Worm (Caenorhabditis elegans) whole organism, young adult: ENCODE data around the gene spig-10.

Source experiments
- B0336.3 ChIP-seq: fragments of 200-800 bp; sonication (Bioruptor generic); IDR thresholded peaks from 2 replicates; pipeline ENCODE4 v1.3.6; 2022; ENCODE audit warnings: missing genetic modification characterization, missing compliant biosample characterization
- C06A6.2 ChIP-seq: fragments of 200-800 bp; sonication (Bioruptor generic); conservative IDR thresholded peaks from 2 replicates; pipeline ENCODE4 v1.3.6; 2022; ENCODE audit warnings: missing genetic modification characterization, missing compliant biosample characterization
- F10E7.11 ChIP-seq: sonication (generic microtip); optimal IDR thresholded peaks from 2 replicates; lab custom pipeline; 2017; ENCODE audit warnings: mild to moderate bottlenecking, missing genetic modification characterization, moderate library complexity, missing compliant biosample characterization
- F23B12.7 ChIP-seq: sonication (generic microtip); optimal IDR thresholded peaks from 2 replicates; lab custom pipeline; 2017; ENCODE audit warnings: missing genetic modification characterization, mild to moderate bottlenecking, missing compliant biosample characterization, antibody characterized with exemption, moderate library complexity; ENCODE audit not compliant: insufficient read depth
- T26A5.8 ChIP-seq: sonication (generic microtip); optimal IDR thresholded peaks from 2 replicates; lab custom pipeline; 2016; ENCODE audit warnings: missing genetic modification characterization, missing compliant biosample characterization
- Y53F4B.3 ChIP-seq: fragments of 200-800 bp; sonication (Bioruptor generic); IDR thresholded peaks from 2 replicates; pipeline ENCODE4 v1.3.6; 2022; ENCODE audit warnings: missing genetic modification reagents, missing genetic modification characterization, missing compliant biosample characterization
- Y53G8AR.9 ChIP-seq: fragments of 200-800 bp; sonication (Bioruptor generic); conservative IDR thresholded peaks from 2 replicates; pipeline ENCODE4 v1.3.6; 2022; ENCODE audit warnings: missing genetic modification reagents, missing genetic modification characterization, missing compliant biosample characterization
- Y56A3A.18 ChIP-seq: fragments of 200-800 bp; sonication (Bioruptor generic); IDR thresholded peaks from 2 replicates; pipeline ENCODE4 v1.3.6; 2022; ENCODE audit warnings: missing genetic modification reagents, missing genetic modification characterization, missing compliant biosample characterization
- Y79H2A.3 ChIP-seq: fragments of 200-800 bp; sonication (Bioruptor generic); conservative IDR thresholded peaks from 2 replicates; pipeline ENCODE4 v1.3.6; 2022; ENCODE audit warnings: missing genetic modification reagents, missing genetic modification characterization, missing compliant biosample characterization
- atf-7 ChIP-seq: sonication (generic microtip); optimal IDR thresholded peaks from 2 replicates; lab custom pipeline; 2017; ENCODE audit warnings: mild to moderate bottlenecking, missing genetic modification characterization, missing compliant biosample characterization
- athp-1 ChIP-seq: sonication (generic microtip); optimal IDR thresholded peaks from 2 replicates; lab custom pipeline; 2017; ENCODE audit warnings: mild to moderate bottlenecking, missing genetic modification characterization, missing compliant biosample characterization
- attf-3 ChIP-seq: fragments of 200-800 bp; sonication (Bioruptor generic); conservative IDR thresholded peaks from 2 replicates; pipeline ENCODE4 v1.3.6; 2022; ENCODE audit warnings: missing genetic modification reagents, missing genetic modification characterization, missing compliant biosample characterization
- attf-5 ChIP-seq: fragments of 200-800 bp; sonication (Bioruptor generic); optimal IDR thresholded peaks from 2 replicates; lab custom pipeline; 2018; ENCODE audit warnings: mild to moderate bottlenecking, missing genetic modification characterization, missing compliant biosample characterization
- attf-6 ChIP-seq: fragments of 200-800 bp; sonication (Bioruptor generic); IDR thresholded peaks from 2 replicates; pipeline ENCODE4 v1.3.6; 2022; ENCODE audit warnings: missing genetic modification reagents, missing genetic modification characterization, missing compliant biosample characterization
- ccch-3 ChIP-seq: fragments of 200-800 bp; sonication (Bioruptor generic); optimal IDR thresholded peaks from 2 replicates; lab custom pipeline; 2018; ENCODE audit warnings: mild to moderate bottlenecking, missing genetic modification characterization, missing compliant biosample characterization
- cebp-1 ChIP-seq, 2 experiments: fragments of 200-800 bp in 1 of 2; sonication (Bioruptor generic) in 1 of 2; sonication (generic microtip) in 1 of 2; IDR thresholded peaks in 1 of 2; optimal IDR thresholded peaks in 1 of 2; 2 replicates each; pipeline versions ENCODE4 v1.3.6 to Lab custom; 2017 to 2022; ENCODE audit warnings: missing compliant biosample characterization in 2 of 2, missing genetic modification characterization in 2 of 2, mild to moderate bottlenecking in 1 of 2, missing genetic modification reagents in 1 of 2, moderate library complexity in 1 of 2
- ceh-100 ChIP-seq: fragments of 200-800 bp; sonication (Bioruptor generic); IDR thresholded peaks from 2 replicates; pipeline ENCODE4 v1.3.6; 2022; ENCODE audit warnings: missing genetic modification reagents, missing genetic modification characterization, missing compliant biosample characterization
- ceh-27 ChIP-seq: fragments of 200-800 bp; sonication (Bioruptor generic); optimal IDR thresholded peaks from 2 replicates; lab custom pipeline; 2018; ENCODE audit warnings: mild to moderate bottlenecking, missing genetic modification characterization, moderate library complexity, missing compliant biosample characterization
- ceh-79 ChIP-seq: sonication (generic microtip); optimal IDR thresholded peaks from 2 replicates; lab custom pipeline; 2017; ENCODE audit warnings: mild to moderate bottlenecking, missing genetic modification characterization, missing compliant biosample characterization
- ceh-91 ChIP-seq: fragments of 200-800 bp; sonication (Bioruptor generic); IDR thresholded peaks from 2 replicates; pipeline ENCODE4 v1.3.6; 2022; ENCODE audit warnings: missing genetic modification reagents, missing genetic modification characterization, missing compliant biosample characterization
- die-1 ChIP-seq: sonication (generic microtip); optimal IDR thresholded peaks from 2 replicates; lab custom pipeline; 2016; ENCODE audit warnings: missing genotype, mild to moderate bottlenecking, missing genetic modification characterization, missing compliant biosample characterization
- egl-18 ChIP-seq: fragments of 200-800 bp; sonication (Bioruptor generic); IDR thresholded peaks from 2 replicates; pipeline ENCODE4 v1.3.6; 2022; ENCODE audit warnings: missing genetic modification reagents, missing genetic modification characterization, missing compliant biosample characterization
- gei-17 ChIP-seq: fragments of 200-800 bp; sonication (Bioruptor generic); optimal IDR thresholded peaks from 2 replicates; lab custom pipeline; 2018; ENCODE audit warnings: mild to moderate bottlenecking, missing genetic modification characterization, missing compliant biosample characterization
- hmg-1.2 ChIP-seq: fragments of 200-800 bp; sonication (Bioruptor generic); IDR thresholded peaks from 2 replicates; pipeline ENCODE4 v1.3.6; 2022; ENCODE audit warnings: missing genetic modification reagents, missing genetic modification characterization, missing compliant biosample characterization
- hrde-1 ChIP-seq: sonication (generic microtip); optimal IDR thresholded peaks from 2 replicates; lab custom pipeline; 2016; ENCODE audit warnings: missing genetic modification characterization, mild to moderate bottlenecking, missing compliant biosample characterization, moderate library complexity, missing genotype, missing genetic modification reagents, borderline replicate concordance
- lag-1 ChIP-seq: fragments of 200-800 bp; sonication (Bioruptor generic); IDR thresholded peaks from 2 replicates; pipeline ENCODE4 v1.3.6; 2022; ENCODE audit warnings: missing genetic modification reagents, missing genetic modification characterization, missing compliant biosample characterization
- lin-40 ChIP-seq: sonication (generic microtip); optimal IDR thresholded peaks from 2 replicates; lab custom pipeline; 2016; ENCODE audit warnings: missing genetic modification characterization, mild to moderate bottlenecking, missing compliant biosample characterization, missing genotype, missing genetic modification reagents
- madf-10 ChIP-seq: sonication (generic microtip); optimal IDR thresholded peaks from 2 replicates; lab custom pipeline; 2016; ENCODE audit warnings: mild to moderate bottlenecking, missing genetic modification characterization, missing compliant biosample characterization
- mcd-1 ChIP-seq: fragments of 200-800 bp; sonication (Bioruptor generic); IDR thresholded peaks from 2 replicates; pipeline ENCODE4 v1.3.6; 2022; ENCODE audit warnings: missing genetic modification reagents, missing genetic modification characterization, missing compliant biosample characterization
- mel-28 ChIP-seq: sonication (generic microtip); optimal IDR thresholded peaks from 2 replicates; lab custom pipeline; 2016; ENCODE audit warnings: borderline replicate concordance, mild to moderate bottlenecking, missing genetic modification characterization, missing compliant biosample characterization
- mxl-1 ChIP-seq: sonication (generic microtip); optimal IDR thresholded peaks from 2 replicates; lab custom pipeline; 2016; ENCODE audit warnings: missing genetic modification characterization, missing compliant biosample characterization
- nfyb-1 ChIP-seq: fragments of 200-800 bp; sonication (Bioruptor generic); IDR thresholded peaks from 2 replicates; pipeline ENCODE4 v1.3.6; 2022; ENCODE audit warnings: missing genetic modification reagents, missing genetic modification characterization, missing compliant biosample characterization
- nhr-179 ChIP-seq: sonication (generic microtip); optimal IDR thresholded peaks from 2 replicates; lab custom pipeline; 2016; ENCODE audit warnings: mild to moderate bottlenecking, missing genetic modification characterization, missing compliant biosample characterization
- nhr-27 ChIP-seq: fragments of 200-800 bp; sonication (Bioruptor generic); optimal IDR thresholded peaks from 2 replicates; lab custom pipeline; 2018; ENCODE audit warnings: mild to moderate bottlenecking, missing genetic modification characterization, moderate library complexity, missing compliant biosample characterization
- nhr-80 ChIP-seq: sonication (generic microtip); optimal IDR thresholded peaks from 2 replicates; lab custom pipeline; 2016; ENCODE audit warnings: missing genetic modification characterization, missing compliant biosample characterization
- pbrm-1 ChIP-seq: fragments of 200-800 bp; sonication (Bioruptor generic); IDR thresholded peaks from 2 replicates; pipeline ENCODE4 v1.3.6; 2022; ENCODE audit warnings: missing genetic modification reagents, missing genetic modification characterization, missing compliant biosample characterization
- rpc-1 ChIP-seq, 2 experiments: fragments of 150-350 bp in 1 of 2; sonication (generic microtip) in 1 of 2; optimal IDR thresholded peaks; 2 replicates each; lab custom pipeline; 2014 to 2018; ENCODE audit warnings: missing biosample characterization in 1 of 2, missing genetic modification characterization in 1 of 2, missing genetic modification reagents in 1 of 2, missing genotype in 1 of 2
- somi-1 ChIP-seq: fragments of 200-800 bp; sonication (Bioruptor generic); optimal IDR thresholded peaks from 2 replicates; lab custom pipeline; 2018; ENCODE audit warnings: mild to moderate bottlenecking, missing genetic modification characterization, missing compliant biosample characterization
- unc-130 ChIP-seq: sonication (generic microtip); optimal IDR thresholded peaks from 2 replicates; lab custom pipeline; 2016; ENCODE audit warnings: missing genetic modification reagents, missing genetic modification characterization, missing compliant biosample characterization
- unc-62 ChIP-seq: fragments of 150-350 bp; optimal IDR thresholded peaks from 2 replicates; lab custom pipeline; 2014; ENCODE audit warnings: missing biosample characterization, missing genetic modification reagents, missing genetic modification characterization
- xnd-1 ChIP-seq: sonication (generic microtip); optimal IDR thresholded peaks from 2 replicates; lab custom pipeline; 2016; ENCODE audit warnings: missing genotype, missing genetic modification reagents, missing genetic modification characterization, missing compliant biosample characterization
- zfh-2 ChIP-seq: fragments of 200-800 bp; sonication (Bioruptor generic); conservative IDR thresholded peaks from 2 replicates; pipeline ENCODE4 v1.3.6; 2022; ENCODE audit warnings: missing genetic modification reagents, missing genetic modification characterization, missing compliant biosample characterization
- ztf-26 ChIP-seq: sonication (generic microtip); optimal IDR thresholded peaks from 2 replicates; lab custom pipeline; 2017; ENCODE audit warnings: missing genetic modification characterization, missing compliant biosample characterization
- ztf-28 ChIP-seq: fragments of 200-800 bp; sonication (Bioruptor generic); IDR thresholded peaks from 2 replicates; pipeline ENCODE4 v1.3.6; 2022; ENCODE audit warnings: missing genetic modification reagents, missing genetic modification characterization, missing compliant biosample characterization
- ztf-6 ChIP-seq: fragments of 200-800 bp; sonication (Bioruptor generic); IDR thresholded peaks from 2 replicates; pipeline ENCODE4 v1.3.6; 2022; ENCODE audit warnings: missing genetic modification reagents, missing genetic modification characterization, missing compliant biosample characterization

The spig-10 gene

ce11 chrV:6989626-6990138 lies 16.4 kb upstream of the spig-10 start, which contains the start of gene nhr-140:
nhr-140 (minus strand) TSS chrV:6989676.
- TF ChIP-seq ztf-6 (GFP tag; lab: Robert Waterston, UW) (no peak), T26A5.8 (tag; lab: Kevin White, UChicago) (no peak), attf-3 (no peak), attf-5 (GFP tag; lab: Kevin White, UChicago) (no peak), attf-6 (GFP tag; lab: Robert Waterston, UW) (no peak), C06A6.2 (no peak), unc-62 (GFP tag; lab: Kevin White, UChicago) (no peak), zfh-2 (GFP tag; lab: Robert Waterston, UW) (no peak), rpc-1 (optimal IDR thresholded peaks at IDR 0.05; lab: Kevin White, UChicago) (no peak), rpc-1 (tag; optimal IDR thresholded peaks at IDR 0.05; lab: Kevin White, UChicago) (no peak), egl-18 (GFP tag; lab: Robert Waterston, UW) (no peak)

DNA sequence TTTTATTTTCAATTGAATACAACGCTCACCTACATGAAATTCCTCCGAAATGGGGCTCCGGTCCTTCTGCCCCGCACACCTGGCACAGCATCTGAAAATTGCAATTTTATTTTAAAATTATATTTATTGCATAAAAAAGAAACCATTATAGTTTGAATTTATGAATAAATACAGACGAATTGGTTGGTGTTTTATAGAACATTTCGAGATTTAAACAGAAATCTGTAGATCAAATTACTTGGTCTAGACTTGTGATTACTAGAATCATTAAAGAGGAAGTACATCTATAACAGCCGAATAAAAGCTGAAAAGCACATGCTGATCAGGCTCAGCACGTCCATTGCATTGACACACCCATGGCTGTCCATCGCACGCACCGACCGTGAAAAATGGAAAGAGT lies 14.3 kb upstream of the spig-10 start, which contains the start of gene nhr-162:
TSS of gene nhr-162 (minus strand) at position 101 of the 400 bp plus-strand sequence.
- no peak for TF ChIP-seq gei-17
- TF ChIP-seq cebp-1 (GFP tag; IDR thresholded peaks at IDR 0.05; lab: Robert Waterston, UW), result no peak
- TF ChIP-seq cebp-1 (tag; optimal IDR thresholded peaks at IDR 0.05; lab: Kevin White, UChicago), result no peak
- no peak for TF ChIP-seq ceh-79 (tag; lab: Kevin White, UChicago)
- no peak for TF ChIP-seq ceh-27 (GFP tag; lab: Kevin White, UChicago)

DNA sequence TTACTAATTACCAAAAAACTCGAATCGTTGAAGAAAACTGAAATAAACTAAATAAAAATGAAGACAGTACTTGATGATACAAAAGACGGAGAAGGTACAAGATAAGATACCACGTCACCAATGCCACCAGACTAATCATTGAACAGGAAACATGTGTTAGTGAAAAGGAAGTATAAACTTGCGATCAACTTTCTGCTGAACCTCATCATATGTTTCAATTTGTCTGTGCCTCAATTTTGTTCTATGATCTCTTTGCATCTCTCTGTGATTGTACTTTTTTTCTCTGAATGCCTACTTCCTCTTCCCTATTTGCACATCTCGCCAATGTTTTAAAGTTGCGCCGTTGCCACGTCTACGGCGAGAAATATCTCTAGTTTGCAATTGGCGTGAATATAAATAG lies 12.1 kb upstream of the spig-10 start:
- TF ChIP-seq hrde-1 (tag; lab: Kevin White, UChicago) (no peak), pbrm-1 (GFP tag; lab: Robert Waterston, UW) (no peak), mxl-1 (tag; lab: Kevin White, UChicago) (no peak), mcd-1 (GFP tag; lab: Robert Waterston, UW) (no peak), atf-7 (peak; percentile 58), ztf-26 (tag; lab: Kevin White, UChicago) (peak; percentile 52), unc-130 (GFP tag; lab: Kevin White, UChicago) (no peak), Y56A3A.18 (GFP tag; lab: Robert Waterston, UW) (no peak), cebp-1 (GFP tag; IDR thresholded peaks at IDR 0.05; lab: Robert Waterston, UW) (no peak), cebp-1 (tag; optimal IDR thresholded peaks at IDR 0.05; lab: Kevin White, UChicago) (peak; percentile 41), lag-1 (GFP tag; lab: Robert Waterston, UW) (no peak), ceh-91 (GFP tag; lab: Robert Waterston, UW) (no peak), ceh-100 (no peak), somi-1 (GFP tag; lab: Kevin White, UChicago) (peak; percentile 69), Y53F4B.3 (GFP tag; lab: Robert Waterston, UW) (no peak), madf-10 (tag; lab: Kevin White, UChicago) (no peak), athp-1 (no peak), F10E7.11 (no peak), xnd-1 (tag; lab: Kevin White, UChicago) (no peak), Y53G8AR.9 (GFP tag; lab: Robert Waterston, UW) (no peak), F23B12.7 (tag; lab: Kevin White, UChicago) (no peak), nfyb-1 (GFP tag; lab: Robert Waterston, UW) (0 out of 2 replicates have a peak, but pooled peaks have one; percentile 46), hmg-1.2 (GFP tag; lab: Robert Waterston, UW) (peak; percentile 44; the same call in 1 of the 2 replicates), die-1 (tag; lab: Kevin White, UChicago) (peak; percentile 8), mel-28 (tag; lab: Kevin White, UChicago) (no peak), ccch-3 (GFP tag; lab: Kevin White, UChicago) (no peak), nhr-27 (tag; lab: Kevin White, UChicago) (no peak), nhr-80 (tag; lab: Kevin White, UChicago) (peak; percentile 66), lin-40 (tag; lab: Kevin White, UChicago) (peak; percentile 68), attf-5 (GFP tag; lab: Kevin White, UChicago) (peak; percentile 22), B0336.3 (GFP tag; lab: Robert Waterston, UW) (no peak), Y79H2A.3 (GFP tag; lab: Robert Waterston, UW) (no peak), ztf-28 (GFP tag; lab: Robert Waterston, UW) (no peak), nhr-179 (tag; lab: Kevin White, UChicago) (no peak)
